Worm (Caenorhabditis elegans) whole organism, L2 larva: ENCODE data around the gene ins-23.

Source experiments
- dmd-4 ChIP-seq: sonication (generic microtip); optimal IDR thresholded peaks from 2 replicates; lab custom pipeline; 2017; ENCODE audit warnings: missing biosample characterization, missing genetic modification characterization
- fos-1 ChIP-seq: fragments of 150-350 bp; optimal IDR thresholded peaks from 2 replicates; lab custom pipeline; 2014; ENCODE audit warnings: missing biosample characterization, missing genetic modification characterization
- lin-11 ChIP-seq: fragments of 150-350 bp; sonication (generic microtip); optimal IDR thresholded peaks from 2 replicates; lab custom pipeline; 2014; ENCODE audit warnings: missing biosample characterization, missing genetic modification characterization, inconsistent platforms, mixed read lengths
- lsy-2 ChIP-seq, 2 experiments: fragments of 150-350 bp in 1 of 2; sonication (generic microtip) in 1 of 2; optimal IDR thresholded peaks; 2 replicates each; lab custom pipeline; 2014 to 2017; ENCODE audit warnings: missing biosample characterization in 2 of 2, missing genetic modification characterization in 2 of 2
- nhr-11 ChIP-seq: fragments of 150-350 bp; optimal IDR thresholded peaks from 2 replicates; lab custom pipeline; 2014; ENCODE audit warnings: missing biosample characterization, missing genetic modification characterization
- nhr-25 ChIP-seq: fragments of 150-350 bp; sonication (generic microtip); optimal IDR thresholded peaks from 3 replicates; lab custom pipeline; 2014; ENCODE audit warnings: missing biosample characterization, missing genetic modification characterization
- peb-1 ChIP-seq: fragments of 150-350 bp; optimal IDR thresholded peaks from 2 replicates; lab custom pipeline; 2014; ENCODE audit warnings: missing biosample characterization, missing genetic modification characterization

DNA sequence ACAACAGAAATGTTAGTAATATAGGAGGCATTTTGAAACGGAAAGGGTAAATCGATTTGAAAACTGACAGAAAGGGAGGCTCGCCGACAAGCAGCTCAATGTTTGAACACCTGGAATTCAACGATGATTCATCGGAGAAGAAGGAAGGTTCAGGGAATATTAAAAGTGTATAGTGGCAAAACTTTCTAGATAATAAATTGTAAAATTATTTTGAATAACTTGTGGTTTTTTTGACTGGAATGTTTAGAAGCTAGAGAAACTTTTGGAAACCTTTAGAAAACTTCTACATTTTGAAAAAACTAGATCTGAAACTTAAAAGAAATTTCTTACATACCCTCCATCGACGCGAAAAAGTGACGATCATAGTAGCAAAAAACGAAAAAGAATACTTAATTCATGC is 30.2 kb upstream of the ins-23 start, which contains the start of gene pqn-8:
- TF ChIP-seq lin-11 (tag; lab: Kevin White, UChicago) (no peak), peb-1 (no peak), nhr-11 (tag; lab: Kevin White, UChicago) (no peak), dmd-4 (tag; lab: Kevin White, UChicago) (no peak), fos-1 (tag; lab: Kevin White, UChicago) (no peak), nhr-25 (tag; lab: Kevin White, UChicago) (no peak), lsy-2 (tag; optimal IDR thresholded peaks at IDR 0.05; lab: Kevin White, UChicago) (no peak)
